Fruit fly (Drosophila melanogaster) whole organism, embryonic: ENCODE measurements around the gene Cip4.

Source experiments
- ATbp ChIP-seq: fragments of 200-800 bp; sonication (Bioruptor generic); optimal IDR thresholded peaks from 2 replicates; lab custom pipeline; 2017; ENCODE audit warnings: missing biosample characterization, mild to moderate bottlenecking, missing genetic modification characterization, missing genetic modification reagents
- Bgb ChIP-seq: fragments of 200-800 bp; sonication (Bioruptor generic); IDR thresholded peaks from 2 replicates; pipeline ENCODE4 v1.3.6; 2022; ENCODE audit warnings: missing biosample characterization, missing genetic modification characterization; ENCODE audit not compliant: partially characterized antibody
- CG14860 ChIP-seq: fragments of 200-800 bp; sonication (Bioruptor generic); IDR thresholded peaks from 3 replicates; pipeline ENCODE4 v1.3.6; 2022; ENCODE audit warnings: missing biosample characterization, missing genetic modification characterization; ENCODE audit not compliant: partially characterized antibody
- CG15011 ChIP-seq: fragments of 200-800 bp; sonication (Bioruptor generic); optimal IDR thresholded peaks from 3 replicates; lab custom pipeline; 2018; ENCODE audit warnings: missing biosample characterization, mild to moderate bottlenecking, missing genetic modification characterization
- CG1647 ChIP-seq: fragments of 200-800 bp; sonication (Bioruptor generic); optimal IDR thresholded peaks from 3 replicates; lab custom pipeline; 2016; ENCODE audit warnings: missing biosample characterization, missing genetic modification characterization
- CG17568 ChIP-seq: fragments of 200-800 bp; sonication (Bioruptor generic); optimal IDR thresholded peaks from 2 replicates; lab custom pipeline; 2018; ENCODE audit warnings: missing biosample characterization, mild to moderate bottlenecking, missing genetic modification characterization, moderate library complexity
- CG2116 ChIP-seq: fragments of 200-800 bp; sonication (Bioruptor generic); optimal IDR thresholded peaks from 3 replicates; lab custom pipeline; 2018; ENCODE audit warnings: missing biosample characterization, mild to moderate bottlenecking, missing genetic modification characterization
- CG2129 ChIP-seq: fragments of 200-800 bp; sonication (Bioruptor generic); IDR thresholded peaks from 2 replicates; pipeline ENCODE4 v1.3.6; 2022; ENCODE audit warnings: missing biosample characterization, missing genetic modification characterization; ENCODE audit not compliant: partially characterized antibody
- CG32772 ChIP-seq: fragments of 200-800 bp; sonication (Bioruptor generic); IDR thresholded peaks from 2 replicates; pipeline ENCODE4 v1.3.6; 2022; ENCODE audit warnings: missing biosample characterization, missing genetic modification characterization
- CG34422 ChIP-seq: fragments of 200-800 bp; sonication (Bioruptor generic); IDR thresholded peaks from 3 replicates; pipeline ENCODE4 v1.3.6; 2022; ENCODE audit warnings: missing biosample characterization, missing genetic modification characterization
- CG6813 ChIP-seq: fragments of 200-800 bp; sonication (Bioruptor generic); optimal IDR thresholded peaks from 2 replicates; lab custom pipeline; 2017; ENCODE audit warnings: missing biosample characterization, missing genetic modification characterization, mild to moderate bottlenecking, moderate library complexity, missing genetic modification reagents
- CG8359 ChIP-seq: fragments of 200-800 bp; sonication (Bioruptor generic); optimal IDR thresholded peaks from 2 replicates; lab custom pipeline; 2017; ENCODE audit warnings: missing biosample characterization, mild to moderate bottlenecking, missing genetic modification characterization, borderline replicate concordance
- CG9437 ChIP-seq: fragments of 200-800 bp; sonication (Bioruptor generic); optimal IDR thresholded peaks from 2 replicates; lab custom pipeline; 2018; ENCODE audit warnings: missing biosample characterization, mild to moderate bottlenecking, missing genetic modification characterization
- D ChIP-seq, 2 experiments: fragments of 200-800 bp in 1 of 2; fragments of >200 bp in 1 of 2; sonication (Bioruptor generic) in 1 of 2; optimal IDR thresholded peaks; 2 replicates in 1 of 2; 3 replicates in 1 of 2; lab custom pipeline; 2017; ENCODE audit warnings: mild to moderate bottlenecking in 1 of 2, missing biosample characterization in 1 of 2, missing genetic modification characterization in 1 of 2, missing genetic modification reagents in 1 of 2
- Dip2 ChIP-seq: fragments of 200-800 bp; sonication (Bioruptor generic); IDR thresholded peaks from 2 replicates; pipeline ENCODE4 v1.3.6; 2022; ENCODE audit warnings: missing biosample characterization, missing genetic modification characterization
- Doc3 ChIP-seq: fragments of 200-800 bp; sonication (Bioruptor generic); IDR thresholded peaks from 3 replicates; pipeline ENCODE4 v1.3.6; 2022; ENCODE audit warnings: missing biosample characterization, missing genetic modification characterization; ENCODE audit not compliant: partially characterized antibody
- Dp ChIP-seq: fragments of 200-800 bp; sonication (Bioruptor generic); optimal IDR thresholded peaks from 2 replicates; lab custom pipeline; 2018; ENCODE audit warnings: missing biosample characterization, mild to moderate bottlenecking, missing genetic modification characterization, moderate library complexity
- Dref ChIP-seq: fragments of 200-800 bp; sonication (Bioruptor generic); IDR thresholded peaks from 2 replicates; pipeline ENCODE4 v1.3.6; 2022; ENCODE audit warnings: missing biosample characterization, missing genetic modification characterization
- E2f1 ChIP-seq: fragments of 200-800 bp; sonication (Bioruptor generic); IDR thresholded peaks from 2 replicates; pipeline ENCODE4 v1.3.6; 2022; ENCODE audit warnings: missing biosample characterization, missing genetic modification characterization
- ERR ChIP-seq: fragments of 200-800 bp; sonication (Bioruptor generic); optimal IDR thresholded peaks from 2 replicates; lab custom pipeline; 2016; ENCODE audit warnings: missing biosample characterization, missing genetic modification characterization
- Gsc ChIP-seq: fragments of 200-800 bp; sonication (Bioruptor generic); IDR thresholded peaks from 2 replicates; pipeline ENCODE4 v1.3.6; 2022; ENCODE audit warnings: missing biosample characterization, missing genetic modification characterization
- Lhr ChIP-seq: fragments of 200-800 bp; sonication (Bioruptor generic); optimal IDR thresholded peaks from 3 replicates; lab custom pipeline; 2017; ENCODE audit warnings: mild to moderate bottlenecking, missing biosample characterization, missing genetic modification reagents, missing genetic modification characterization
- NFAT ChIP-seq: fragments of 200-800 bp; sonication (Bioruptor generic); IDR thresholded peaks from 2 replicates; pipeline ENCODE4 v1.3.6; 2022; ENCODE audit warnings: missing biosample characterization, missing genetic modification characterization
- Scr ChIP-seq: fragments of 200-800 bp; sonication (Bioruptor generic); IDR thresholded peaks from 2 replicates; pipeline ENCODE4 v1.3.6; 2022; ENCODE audit warnings: missing biosample characterization, missing genetic modification characterization; ENCODE audit not compliant: partially characterized antibody
- Sry-δ ChIP-seq: fragments of 200-800 bp; sonication (Bioruptor generic); optimal IDR thresholded peaks from 2 replicates; lab custom pipeline; 2016; ENCODE audit warnings: missing biosample characterization, missing genetic modification characterization
- ash1 ChIP-seq: fragments of 200-800 bp; sonication (Bioruptor generic); optimal IDR thresholded peaks from 2 replicates; lab custom pipeline; 2018; ENCODE audit warnings: missing biosample characterization, mild to moderate bottlenecking, missing genetic modification characterization
- ato ChIP-seq: fragments of 200-800 bp; sonication (Bioruptor generic); IDR thresholded peaks from 2 replicates; pipeline ENCODE4 v1.3.6; 2022; ENCODE audit warnings: missing biosample characterization, missing genetic modification characterization; ENCODE audit not compliant: partially characterized antibody
- bbx ChIP-seq: fragments of 200-800 bp; sonication (Bioruptor generic); IDR thresholded peaks from 2 replicates; pipeline ENCODE4 v1.3.6; 2022; ENCODE audit warnings: missing biosample characterization, missing genetic modification characterization; ENCODE audit not compliant: partially characterized antibody
- cato ChIP-seq: fragments of 200-800 bp; sonication (Bioruptor generic); optimal IDR thresholded peaks from 2 replicates; lab custom pipeline; 2016; ENCODE audit warnings: missing biosample characterization, missing genetic modification characterization, borderline replicate concordance
- corto ChIP-seq: fragments of 200-800 bp; sonication (Bioruptor generic); optimal IDR thresholded peaks from 2 replicates; lab custom pipeline; 2016; ENCODE audit warnings: missing biosample characterization, mild to moderate bottlenecking, missing genetic modification characterization, moderate library complexity
- cwo ChIP-seq: fragments of 200-800 bp; sonication (Bioruptor generic); optimal IDR thresholded peaks from 3 replicates; lab custom pipeline; 2017; ENCODE audit warnings: missing biosample characterization, missing genetic modification characterization, mild to moderate bottlenecking, moderate library complexity, missing genetic modification reagents
- danr ChIP-seq: fragments of 200-800 bp; sonication (Bioruptor generic); IDR thresholded peaks from 2 replicates; pipeline ENCODE4 v1.3.6; 2022; ENCODE audit warnings: missing biosample characterization, missing genetic modification characterization
- dm ChIP-seq: fragments of 200-800 bp; sonication (Bioruptor generic); optimal IDR thresholded peaks from 3 replicates; lab custom pipeline; 2016; ENCODE audit warnings: missing biosample characterization, missing genetic modification characterization
- eve ChIP-seq, 2 experiments: fragments of >200 bp; optimal IDR thresholded peaks; 2 replicates each; lab custom pipeline; 2017; ENCODE audit warnings: missing biosample characterization in 2 of 2, missing genetic modification characterization in 2 of 2
- fru ChIP-seq: fragments of >200 bp; optimal IDR thresholded peaks from 2 replicates; lab custom pipeline; 2017
- h ChIP-seq: fragments of >200 bp; optimal IDR thresholded peaks from 2 replicates; lab custom pipeline; 2017
- hbn ChIP-seq: fragments of 200-800 bp; sonication (Bioruptor generic); IDR thresholded peaks from 2 replicates; pipeline ENCODE4 v1.3.6; 2022; ENCODE audit warnings: missing biosample characterization, missing genetic modification characterization; ENCODE audit not compliant: partially characterized antibody
- knrl ChIP-seq: fragments of 200-800 bp; sonication (Bioruptor generic); IDR thresholded peaks from 3 replicates; pipeline ENCODE4 v1.3.6; 2022; ENCODE audit warnings: missing biosample characterization, missing genetic modification characterization; ENCODE audit not compliant: partially characterized antibody
- pzg ChIP-seq: fragments of 200-800 bp; sonication (Bioruptor generic); optimal IDR thresholded peaks from 3 replicates; lab custom pipeline; 2018; ENCODE audit warnings: missing biosample characterization, mild to moderate bottlenecking, missing genetic modification characterization, moderate library complexity
- ro ChIP-seq: fragments of 200-800 bp; sonication (Bioruptor generic); IDR thresholded peaks from 2 replicates; pipeline ENCODE4 v1.3.6; 2022; ENCODE audit warnings: missing biosample characterization, missing genetic modification characterization
- schlank ChIP-seq: fragments of 200-800 bp; sonication (Bioruptor generic); optimal IDR thresholded peaks from 2 replicates; lab custom pipeline; 2018; ENCODE audit warnings: missing biosample characterization, mild to moderate bottlenecking, missing genetic modification characterization
- sna ChIP-seq: fragments of 200-800 bp; sonication (Bioruptor generic); IDR thresholded peaks from 2 replicates; pipeline ENCODE4 v1.3.6; 2022; ENCODE audit warnings: missing biosample characterization, missing genetic modification characterization; ENCODE audit not compliant: partially characterized antibody
- sqz ChIP-seq: fragments of 200-800 bp; sonication (Bioruptor generic); optimal IDR thresholded peaks from 3 replicates; lab custom pipeline; 2018; ENCODE audit warnings: missing biosample characterization, mild to moderate bottlenecking, missing genetic modification characterization
- stwl ChIP-seq: fragments of 200-800 bp; sonication (Bioruptor generic); optimal IDR thresholded peaks from 3 replicates; lab custom pipeline; 2018; ENCODE audit warnings: missing biosample characterization, mild to moderate bottlenecking, missing genetic modification characterization, moderate library complexity
- tna ChIP-seq: fragments of 200-800 bp; sonication (Bioruptor generic); IDR thresholded peaks from 2 replicates; pipeline ENCODE4 v1.3.6; 2022; ENCODE audit warnings: missing biosample characterization, missing genetic modification characterization; ENCODE audit not compliant: partially characterized antibody
- toy ChIP-seq: fragments of 200-800 bp; sonication (Bioruptor generic); IDR thresholded peaks from 2 replicates; pipeline ENCODE4 v1.3.6; 2022; ENCODE audit warnings: missing biosample characterization, missing genetic modification characterization
- trem ChIP-seq: fragments of 200-800 bp; optimal IDR thresholded peaks from 3 replicates; lab custom pipeline; 2019; ENCODE audit warnings: missing biosample characterization, mild to moderate bottlenecking, missing genetic modification characterization, moderate library complexity
- usp ChIP-seq: fragments of >200 bp; optimal IDR thresholded peaks from 2 replicates; lab custom pipeline; 2017; ENCODE audit warnings: missing biosample characterization, missing genetic modification characterization
- wor ChIP-seq: fragments of 200-800 bp; sonication (Bioruptor generic); IDR thresholded peaks from 2 replicates; pipeline ENCODE4 v1.3.6; 2022; ENCODE audit warnings: missing biosample characterization, missing genetic modification characterization

Gene Cip4

dm6 chr3L:4405922-4406321, 42.0 kb upstream of the Cip4 start, which contains the start of gene CG15019 (continued):
- TF ChIP-seq Dp (GFP tag; lab: Kevin White, UChicago): peak; percentile 90
- no peak for TF ChIP-seq wor (GFP tag; lab: Robert Waterston, UW)
- TF ChIP-seq E2f1: peak; percentile 41; the same call in 1 of the 2 replicates
- TF ChIP-seq Bgb: peak; percentile 71
- no peak for TF ChIP-seq ash1 (GFP tag; lab: Kevin White, UChicago)
- TF ChIP-seq CG2129 (GFP tag; lab: Robert Waterston, UW): peak; percentile 55; the same call in 1 of the 2 replicates
- TF ChIP-seq Doc3: peak; percentile 50; the same call in 1 of the 3 replicates
- TF ChIP-seq CG2116: peak; percentile 46
- TF ChIP-seq Sry-δ: peak; percentile 78
- peak; percentile 93 for TF ChIP-seq Dref (GFP tag; lab: Robert Waterston, UW)
- peak; percentile 31; the same call in 1 of the 2 replicates for TF ChIP-seq ato (GFP tag; lab: Robert Waterston, UW)
- TF ChIP-seq CG14860 (GFP tag; lab: Robert Waterston, UW): peak; percentile 17; the same call in 1 of the 3 replicates
- no peak for TF ChIP-seq ERR (GFP tag; lab: Kevin White, UChicago)
- no peak for TF ChIP-seq ro
- TF ChIP-seq CG8359: no peak
- TF ChIP-seq danr (GFP tag; lab: Robert Waterston, UW): no peak
- no peak for TF ChIP-seq toy (GFP tag; lab: Robert Waterston, UW)
- peak; percentile 76; the same call in 1 of the 2 replicates for TF ChIP-seq sna
- TF ChIP-seq corto (GFP tag; lab: Kevin White, UChicago): no peak
- TF ChIP-seq Lhr: no peak
- peak; percentile 82 for TF ChIP-seq bbx
- peak; percentile 73 for TF ChIP-seq Scr
- no peak for TF ChIP-seq Dip2 (GFP tag; lab: Robert Waterston, UW)
- TF ChIP-seq tna (GFP tag; lab: Robert Waterston, UW): peak; percentile 11; the same call in 1 of the 2 replicates
- peak; percentile 8 for TF ChIP-seq stwl (tag; lab: Kevin White, UChicago)
- peak; percentile 37 for TF ChIP-seq pzg (GFP tag; lab: Kevin White, UChicago)
- TF ChIP-seq cwo: no peak
- no peak for TF ChIP-seq CG17568 (GFP tag; lab: Kevin White, UChicago)
- no peak for TF ChIP-seq CG32772 (GFP tag; lab: Robert Waterston, UW)
- TF ChIP-seq cato (GFP tag; lab: Kevin White, UChicago): no peak
- TF ChIP-seq h (lab: Kevin White, UChicago): no peak
- no peak for TF ChIP-seq D (optimal IDR thresholded peaks at IDR 0.05; lab: Kevin White, UChicago)
- TF ChIP-seq D (GFP tag; optimal IDR thresholded peaks at IDR 0.05; lab: Kevin White, UChicago): no peak
- peak; percentile 26; the same call in 1 of the 2 replicates for TF ChIP-seq NFAT (GFP tag; lab: Robert Waterston, UW)
- peak in 1 of 2 experiments; percentile 43 for TF ChIP-seq eve (GFP tag; optimal IDR thresholded peaks at IDR 0.05; lab: Kevin White, UChicago)
- TF ChIP-seq hbn (GFP tag; lab: Robert Waterston, UW): peak; percentile 75
- TF ChIP-seq sqz (GFP tag; lab: Kevin White, UChicago): peak; percentile 76
- no peak for TF ChIP-seq ATbp (GFP tag; lab: Kevin White, UChicago)
- TF ChIP-seq CG6813 (GFP tag; lab: Kevin White, UChicago): no peak
- TF ChIP-seq trem (tag; lab: Kevin White, UChicago): peak; percentile 10
- TF ChIP-seq Gsc (GFP tag; lab: Robert Waterston, UW): no peak
- TF ChIP-seq schlank (tag; lab: Kevin White, UChicago): no peak
- TF ChIP-seq knrl: peak; percentile 66
- TF ChIP-seq CG15011 (GFP tag; lab: Kevin White, UChicago): no peak
- TF ChIP-seq usp (GFP tag; lab: Kevin White, UChicago): no peak
- TF ChIP-seq CG9437: no peak
- TF ChIP-seq CG34422: no peak
- no peak for TF ChIP-seq fru (lab: Kevin White, UChicago)
- peak; percentile 97 for TF ChIP-seq dm (GFP tag; lab: Kevin White, UChicago)
- no peak for TF ChIP-seq CG1647 (GFP tag; lab: Kevin White, UChicago)
